Worm (Caenorhabditis elegans) whole organism, L3 larva: Measurements from ENCODE around the gene gcy-37.

Source experiments
- ama-1 ChIP-seq: fragments of 150-350 bp; optimal IDR thresholded peaks from 2 replicates; lab custom pipeline; 2018
- ceh-28 ChIP-seq: fragments of 150-350 bp; optimal IDR thresholded peaks from 2 replicates; lab custom pipeline; 2014; ENCODE audit warnings: missing biosample characterization, missing genetic modification reagents, missing genetic modification characterization
- egl-5 ChIP-seq: fragments of 150-350 bp; optimal IDR thresholded peaks from 2 replicates; lab custom pipeline; 2017; ENCODE audit warnings: missing biosample characterization, missing genetic modification reagents, missing genetic modification characterization, inconsistent platforms
- elt-3 ChIP-seq, 3 experiments: fragments of 150-350 bp in 1 of 3; sonication (generic microtip) in 2 of 3; optimal IDR thresholded peaks; 2 replicates in 2 of 3; 4 replicates in 1 of 3; lab custom pipeline; 2014 to 2017; ENCODE audit warnings: missing biosample characterization in 3 of 3, missing genetic modification characterization in 3 of 3
- fkh-10 ChIP-seq: sonication (generic microtip); optimal IDR thresholded peaks from 2 replicates; lab custom pipeline; 2017; ENCODE audit warnings: missing biosample characterization, missing genetic modification reagents, missing genetic modification characterization
- fkh-2 ChIP-seq: fragments of 150-350 bp; optimal IDR thresholded peaks from 2 replicates; lab custom pipeline; 2014; ENCODE audit warnings: missing biosample characterization, missing genetic modification reagents, missing genetic modification characterization
- fos-1 ChIP-seq: fragments of 150-350 bp; optimal IDR thresholded peaks from 2 replicates; lab custom pipeline; 2014; ENCODE audit warnings: missing biosample characterization, missing genetic modification characterization
- lin-15B ChIP-seq: fragments of 150-350 bp; optimal IDR thresholded peaks from 2 replicates; lab custom pipeline; 2014; ENCODE audit warnings: missing biosample characterization, missing genetic modification characterization
- lin-39 ChIP-seq: fragments of 150-350 bp; optimal IDR thresholded peaks from 2 replicates; lab custom pipeline; 2018; ENCODE audit warnings: missing biosample characterization, missing genetic modification reagents, missing genetic modification characterization
- mml-1 ChIP-seq: fragments of 150-350 bp; sonication (generic microtip); optimal IDR thresholded peaks from 3 replicates; lab custom pipeline; 2014; ENCODE audit warnings: missing biosample characterization, missing genetic modification characterization
- nhr-11 ChIP-seq: fragments of 150-350 bp; optimal IDR thresholded peaks from 2 replicates; lab custom pipeline; 2014; ENCODE audit warnings: missing biosample characterization, missing genetic modification characterization
- nhr-12 ChIP-seq: fragments of 150-350 bp; optimal IDR thresholded peaks from 2 replicates; lab custom pipeline; 2014; ENCODE audit warnings: missing biosample characterization, missing genetic modification characterization
- nhr-23 ChIP-seq: fragments of 150-350 bp; optimal IDR thresholded peaks from 2 replicates; lab custom pipeline; 2014; ENCODE audit warnings: missing biosample characterization, missing genetic modification reagents, missing genetic modification characterization
- nhr-28 ChIP-seq: fragments of 150-350 bp; optimal IDR thresholded peaks from 2 replicates; lab custom pipeline; 2014; ENCODE audit warnings: missing biosample characterization, missing genetic modification characterization
- nhr-43 ChIP-seq: sonication (generic microtip); optimal IDR thresholded peaks from 2 replicates; lab custom pipeline; 2016; ENCODE audit warnings: mild to moderate bottlenecking, missing genetic modification characterization, missing compliant biosample characterization; ENCODE audit not compliant: poor library complexity, severe bottlenecking
- nhr-67 ChIP-seq: fragments of 150-350 bp; optimal IDR thresholded peaks from 2 replicates; lab custom pipeline; 2014; ENCODE audit warnings: missing biosample characterization, missing genetic modification characterization
- sea-2 ChIP-seq: fragments of 150-350 bp; sonication (generic microtip); optimal IDR thresholded peaks from 4 replicates; lab custom pipeline; 2014; ENCODE audit warnings: missing biosample characterization, missing genetic modification reagents, missing genetic modification characterization
- skn-1 ChIP-seq: fragments of 150-350 bp; optimal IDR thresholded peaks from 2 replicates; lab custom pipeline; 2014; ENCODE audit warnings: missing biosample characterization, missing genetic modification characterization
- unc-39 ChIP-seq: sonication (generic microtip); optimal IDR thresholded peaks from 4 replicates; lab custom pipeline; 2017; ENCODE audit warnings: missing biosample characterization, missing genetic modification characterization
- ztf-4 ChIP-seq: fragments of 150-350 bp; optimal IDR thresholded peaks from 2 replicates; lab custom pipeline; 2014; ENCODE audit warnings: missing biosample characterization, missing genetic modification characterization

gcy-37 gene

ce11 chrIV:2106708-2107107 is 52.3 kb downstream of the gcy-37 start:
- no peak for TF ChIP-seq unc-39 (tag; lab: Kevin White, UChicago)
- no peak for TF ChIP-seq egl-5
- TF ChIP-seq ceh-28 (tag; lab: Kevin White, UChicago) = no peak
- no peak for TF ChIP-seq ama-1
- TF ChIP-seq nhr-43 (tag; lab: Kevin White, UChicago) = no peak
- TF ChIP-seq fos-1 (tag; lab: Kevin White, UChicago) = no peak
- no peak for TF ChIP-seq elt-3 (tag; optimal IDR thresholded peaks at IDR 0.05; lab: Kevin White, UChicago)
- no peak for TF ChIP-seq lin-15B (tag; lab: Kevin White, UChicago)
- TF ChIP-seq nhr-11 (tag; lab: Kevin White, UChicago) = no peak
- no peak for TF ChIP-seq fkh-10 (GFP tag; lab: Kevin White, UChicago)
- TF ChIP-seq nhr-23 = no peak
- TF ChIP-seq nhr-67 (tag; lab: Kevin White, UChicago) = no peak
- TF ChIP-seq sea-2 (GFP tag; lab: Kevin White, UChicago) = no peak
- TF ChIP-seq fkh-2 = no peak
- TF ChIP-seq lin-39 (tag; lab: Kevin White, UChicago) = no peak
- TF ChIP-seq nhr-28 = no peak
- TF ChIP-seq skn-1 = no peak
- no peak for TF ChIP-seq mml-1 (tag; lab: Kevin White, UChicago)
- no peak for TF ChIP-seq ztf-4

- TF ChIP-seq nhr-43 (tag; lab: Kevin White, UChicago) (no peak), nhr-12 (tag; lab: Kevin White, UChicago) (no peak)
These were observed 56.2 kb downstream of the gcy-37 start, which contains the start of gene C23H5.15 for ce11 chrIV:2102793-2103192. TSS of gene C23H5.15 (minus strand) at chrIV:2102893.
